Worm (Caenorhabditis elegans) whole organism, L4 larva: Measurements from ENCODE around the gene Y39B6A.7.
A peak's percentile ranks its signal among the peaks of the same experiment; 100 is the strongest.

Source experiments
- F26F4.8 ChIP-seq: fragments of 200-800 bp; sonication (Bioruptor generic); conservative IDR thresholded peaks from 2 replicates; pipeline ENCODE4 v1.3.6; 2022; ENCODE audit warnings: missing genetic modification characterization, missing compliant biosample characterization
- F44E2.7 ChIP-seq: fragments of 200-800 bp; sonication (Bioruptor generic); IDR thresholded peaks from 2 replicates; pipeline ENCODE4 v2.1.2; 2022; ENCODE audit warnings: missing genetic modification characterization, missing compliant biosample characterization
- T20F7.1 ChIP-seq: fragments of 200-800 bp; sonication (Bioruptor generic); optimal IDR thresholded peaks from 2 replicates; lab custom pipeline; 2018; ENCODE audit warnings: mild to moderate bottlenecking, missing genetic modification characterization, missing compliant biosample characterization
- Y75B8A.6 ChIP-seq: fragments of 200-800 bp; sonication (Bioruptor generic); IDR thresholded peaks from 2 replicates; pipeline ENCODE4 v1.3.6; 2022; ENCODE audit warnings: missing genetic modification reagents, missing genetic modification characterization, missing compliant biosample characterization
- ZK337.2 ChIP-seq: fragments of 200-800 bp; sonication (Bioruptor generic); IDR thresholded peaks from 2 replicates; pipeline ENCODE4 v1.3.6; 2022; ENCODE audit warnings: missing genetic modification reagents, missing genetic modification characterization, missing compliant biosample characterization
- ZK546.5 ChIP-seq, 2 experiments: sonication (generic microtip); optimal IDR thresholded peaks; 2 replicates each; lab custom pipeline; 2017; ENCODE audit warnings: missing biosample characterization in 2 of 2, missing genetic modification characterization in 2 of 2
- aha-1 ChIP-seq: fragments of 150-350 bp; peaks from one replicate; lab custom pipeline; 2014; ENCODE audit warnings: missing biosample characterization, missing genetic modification characterization
- aly-2 ChIP-seq: sonication (generic microtip); optimal IDR thresholded peaks from 2 replicates; lab custom pipeline; 2018; ENCODE audit warnings: missing biosample characterization, missing genetic modification characterization
- arid-1 ChIP-seq: fragments of 200-800 bp; sonication (Bioruptor generic); conservative IDR thresholded peaks from 2 replicates; pipeline ENCODE4 v1.3.6; 2022; ENCODE audit warnings: missing genetic modification reagents, missing genetic modification characterization, missing compliant biosample characterization
- ceh-28 ChIP-seq: fragments of 150-350 bp; optimal IDR thresholded peaks from 2 replicates; lab custom pipeline; 2014; ENCODE audit warnings: missing biosample characterization, missing genetic modification reagents, missing genetic modification characterization
- ceh-82 ChIP-seq: sonication (generic microtip); optimal IDR thresholded peaks from 2 replicates; lab custom pipeline; 2017; ENCODE audit warnings: missing biosample characterization, missing genetic modification characterization
- daf-16 ChIP-seq, 3 experiments: sonication (generic microtip); optimal IDR thresholded peaks; 2 replicates each; lab custom pipeline; 2016 to 2017; ENCODE audit warnings: missing genetic modification characterization in 3 of 3, missing genetic modification reagents in 3 of 3, mild to moderate bottlenecking in 2 of 3, missing compliant biosample characterization in 2 of 3, missing biosample characterization in 1 of 3, moderate library complexity in 1 of 3
- duxl-1 ChIP-seq: sonication (generic microtip); optimal IDR thresholded peaks from 2 replicates; lab custom pipeline; 2016; ENCODE audit warnings: mild to moderate bottlenecking, missing genetic modification characterization, moderate library complexity, missing compliant biosample characterization; ENCODE audit not compliant: poor library complexity
- dve-1 ChIP-seq: sonication (generic microtip); optimal IDR thresholded peaks from 2 replicates; lab custom pipeline; 2017; ENCODE audit warnings: antibody characterized with exemption, mild to moderate bottlenecking, missing genetic modification characterization, missing compliant biosample characterization; ENCODE audit not compliant: insufficient read depth
- fos-1 ChIP-seq: fragments of 150-350 bp; optimal IDR thresholded peaks from 2 replicates; lab custom pipeline; 2014; ENCODE audit warnings: missing biosample characterization, missing genetic modification characterization
- hmg-1.1 ChIP-seq: fragments of 200-800 bp; sonication (Bioruptor generic); IDR thresholded peaks from 2 replicates; pipeline ENCODE4 v1.3.6; 2022; ENCODE audit warnings: missing genetic modification reagents, missing genetic modification characterization, missing compliant biosample characterization
- lim-7 ChIP-seq: fragments of 200-800 bp; sonication (Bioruptor generic); IDR thresholded peaks from 2 replicates; pipeline ENCODE4 v1.3.6; 2022; ENCODE audit warnings: missing genetic modification characterization, missing compliant biosample characterization
- lin-13 ChIP-seq: fragments of 150-350 bp; optimal IDR thresholded peaks from 2 replicates; lab custom pipeline; 2014; ENCODE audit warnings: missing biosample characterization, missing genetic modification reagents, missing genetic modification characterization
- lin-39 ChIP-seq: fragments of 150-350 bp; optimal IDR thresholded peaks from 2 replicates; lab custom pipeline; 2014; ENCODE audit warnings: missing biosample characterization, missing genetic modification reagents, missing genetic modification characterization
- lsy-2 ChIP-seq, 2 experiments: fragments of 150-350 bp in 1 of 2; sonication (generic microtip) in 1 of 2; optimal IDR thresholded peaks; 2 replicates each; lab custom pipeline; 2014 to 2017; ENCODE audit warnings: missing biosample characterization in 2 of 2, missing genetic modification characterization in 2 of 2
- madf-9 ChIP-seq: fragments of 200-800 bp; sonication (Bioruptor generic); conservative IDR thresholded peaks from 2 replicates; pipeline ENCODE4 v1.3.6; 2022; ENCODE audit warnings: missing genetic modification reagents, missing genetic modification characterization, missing compliant biosample characterization
- mdl-1 ChIP-seq, 2 experiments: fragments of 150-350 bp in 1 of 2; sonication (generic microtip) in 1 of 2; optimal IDR thresholded peaks; 2 replicates each; lab custom pipeline; 2014 to 2017; ENCODE audit warnings: missing biosample characterization in 2 of 2, missing genetic modification characterization in 2 of 2
- mdt-29 ChIP-seq: fragments of 200-800 bp; sonication (Bioruptor generic); IDR thresholded peaks from 2 replicates; pipeline ENCODE4 v1.3.6; 2022; ENCODE audit warnings: missing genetic modification reagents, missing genetic modification characterization, missing compliant biosample characterization
- mep-1 ChIP-seq: fragments of 150-350 bp; sonication (generic microtip); optimal IDR thresholded peaks from 3 replicates; lab custom pipeline; 2014; ENCODE audit warnings: missing biosample characterization, missing genetic modification characterization
- mxl-3 ChIP-seq: fragments of 200-800 bp; sonication (Bioruptor generic); optimal IDR thresholded peaks from 2 replicates; lab custom pipeline; 2018; ENCODE audit warnings: mild to moderate bottlenecking, missing genetic modification characterization, missing compliant biosample characterization
- nhr-10 ChIP-seq: fragments of 150-350 bp; optimal IDR thresholded peaks from 2 replicates; lab custom pipeline; 2014; ENCODE audit warnings: missing biosample characterization, missing genetic modification characterization
- nhr-42 ChIP-seq: fragments of 200-800 bp; sonication (Bioruptor generic); IDR thresholded peaks from 2 replicates; pipeline ENCODE4 v1.3.6; 2022; ENCODE audit warnings: missing genetic modification characterization, missing compliant biosample characterization
- nhr-76 ChIP-seq: fragments of 150-350 bp; optimal IDR thresholded peaks from 2 replicates; lab custom pipeline; 2014; ENCODE audit warnings: missing biosample characterization, missing genetic modification characterization
- php-3 ChIP-seq: fragments of 200-800 bp; sonication (Bioruptor generic); IDR thresholded peaks from 2 replicates; pipeline ENCODE4 v1.3.6; 2022; ENCODE audit warnings: missing genetic modification reagents, missing genetic modification characterization, missing compliant biosample characterization
- set-16 ChIP-seq: fragments of 200-800 bp; sonication (Bioruptor generic); IDR thresholded peaks from 2 replicates; pipeline ENCODE4 v1.3.6; 2022; ENCODE audit warnings: missing genetic modification reagents, missing genetic modification characterization, missing compliant biosample characterization
- snpc-4 ChIP-seq: fragments of 150-350 bp; optimal IDR thresholded peaks from 2 replicates; lab custom pipeline; 2014; ENCODE audit warnings: missing biosample characterization, missing genetic modification characterization
- zfp-3 ChIP-seq: fragments of 200-800 bp; sonication (Bioruptor generic); conservative IDR thresholded peaks from 2 replicates; pipeline ENCODE4 v1.3.6; 2022; ENCODE audit warnings: missing genetic modification reagents, missing genetic modification characterization, missing compliant biosample characterization
- zip-2 ChIP-seq: fragments of 150-350 bp; optimal IDR thresholded peaks from 2 replicates; lab custom pipeline; 2014; ENCODE audit warnings: missing biosample characterization, missing genetic modification characterization

Y39B6A.7 gene

DNA sequence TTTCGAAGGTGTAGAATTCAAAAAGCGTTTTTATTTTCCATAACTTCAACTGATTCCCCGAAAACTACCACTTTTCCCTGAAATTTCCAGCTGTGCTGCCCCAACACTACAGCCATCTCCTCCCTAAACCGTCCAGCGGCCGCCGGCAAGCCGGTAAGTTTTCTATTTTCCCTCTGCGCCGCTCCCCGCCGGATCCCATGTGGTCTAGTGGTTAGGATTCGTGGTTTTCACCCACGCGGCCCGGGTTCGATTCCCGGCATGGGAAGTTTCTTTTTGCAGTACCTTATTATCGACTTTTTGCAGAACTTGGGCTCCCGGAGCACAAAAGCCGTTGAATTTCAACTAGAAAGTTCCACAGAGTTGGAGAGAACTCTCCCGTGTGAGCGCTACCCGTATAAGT lies 6.4 kb downstream of the Y39B6A.7 start (continued):
- TF ChIP-seq php-3 (GFP tag; lab: Robert Waterston, UW) (no peak), daf-16 (GFP tag; optimal IDR thresholded peaks at IDR 0.05; lab: Kevin White, UChicago) (no peak), daf-16 (tag; optimal IDR thresholded peaks at IDR 0.05; lab: Kevin White, UChicago) (no peak), lin-39 (no peak), duxl-1 (no peak), zfp-3 (no peak), mep-1 (no peak), ZK546.5 (tag; optimal IDR thresholded peaks at IDR 0.05; lab: Kevin White, UChicago) (no peak), lim-7 (GFP tag; lab: Robert Waterston, UW) (no peak), madf-9 (GFP tag; lab: Robert Waterston, UW) (peak; percentile 48; the same call in 1 of the 2 replicates), F26F4.8 (GFP tag; lab: Robert Waterston, UW) (no peak)
- TF ChIP-seq, all 104 proteins: peak for 12

DNA sequence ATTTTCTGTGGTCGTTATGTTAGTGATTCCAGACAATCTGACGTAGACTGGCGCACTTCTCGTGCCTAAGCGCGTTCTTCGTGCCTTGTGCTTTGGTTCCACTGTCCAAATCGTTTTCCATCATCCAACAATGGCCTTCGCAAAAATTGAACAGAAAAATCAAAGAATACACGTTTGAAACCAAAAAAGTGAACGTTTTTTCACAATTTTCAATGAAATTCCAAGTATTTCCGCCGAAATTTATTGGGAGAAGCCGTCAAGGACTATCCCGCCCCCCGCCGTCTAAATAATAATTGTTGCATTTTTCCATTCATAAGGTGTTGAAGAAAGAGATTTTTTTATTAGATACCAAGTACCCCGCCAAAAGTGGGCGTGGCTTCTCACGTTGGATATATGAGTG lies 8.5 kb downstream of the Y39B6A.7 start, which contains the start of gene cpg-23:
Gene cpg-23, plus strand, starts transcription at position 301 of the 400 bp plus-strand sequence.
- TF ChIP-seq mdl-1 (tag; optimal IDR thresholded peaks at IDR 0.05; lab: Kevin White, UChicago) (no peak), nhr-10 (no peak), aly-2 (tag; lab: Kevin White, UChicago) (no peak), fos-1 (tag; lab: Kevin White, UChicago) (no peak), dve-1 (tag; lab: Kevin White, UChicago) (no peak), mxl-3 (GFP tag; lab: Kevin White, UChicago) (no peak), lin-13 (GFP tag; lab: Kevin White, UChicago) (no peak), mdt-29 (GFP tag; lab: Robert Waterston, UW) (no peak), T20F7.1 (no peak), F26F4.8 (GFP tag; lab: Robert Waterston, UW) (no peak), ZK337.2 (GFP tag; lab: Robert Waterston, UW) (no peak), Y75B8A.6 (GFP tag; lab: Robert Waterston, UW) (no peak), nhr-76 (tag; lab: Kevin White, UChicago) (no peak), nhr-42 (GFP tag; lab: Robert Waterston, UW) (no peak)
- TF ChIP-seq, all 104 proteins: peak for 0

- TF ChIP-seq aha-1 (tag; lab: Kevin White, UChicago) (peak; percentile 28), lsy-2 (tag; optimal IDR thresholded peaks at IDR 0.05; lab: Kevin White, UChicago) (no peak), daf-16 (GFP tag; optimal IDR thresholded peaks at IDR 0.05; lab: Kevin White, UChicago) (no peak), daf-16 (tag; optimal IDR thresholded peaks at IDR 0.05; lab: Kevin White, UChicago) (no peak), set-16 (GFP tag; lab: Robert Waterston, UW) (no peak), snpc-4 (tag; lab: Kevin White, UChicago) (no peak), mdt-29 (GFP tag; lab: Robert Waterston, UW) (no peak), hmg-1.1 (GFP tag; lab: Robert Waterston, UW) (no peak)
- TF ChIP-seq, all 104 proteins: peak for 1
These were observed 12.8 kb downstream of the Y39B6A.7 start, which contains the start of gene Y39B6A.9 for ce11 chrV:19136206-19136605. Gene Y39B6A.9, plus strand, starts transcription at chrV:19136506.

- TF ChIP-seq arid-1: no peak
- TF ChIP-seq ceh-82 (tag; lab: Kevin White, UChicago): no peak
- no peak for TF ChIP-seq ZK337.2 (GFP tag; lab: Robert Waterston, UW)
- no peak for TF ChIP-seq aha-1 (tag; lab: Kevin White, UChicago)
- TF ChIP-seq zip-2 (tag; lab: Kevin White, UChicago): no peak
These were observed 15.4 kb downstream of the Y39B6A.7 start, which contains the start of gene Y39B6A.10 for ce11 chrV:19133507-19133906. Gene Y39B6A.10, minus strand, starts transcription at chrV:19133607.

- TF ChIP-seq F44E2.7 (GFP tag; lab: Robert Waterston, UW) (0 out of 2 replicates have a peak, but pooled peaks have one; percentile 12), ceh-28 (tag; lab: Kevin White, UChicago) (peak; percentile 82), fos-1 (tag; lab: Kevin White, UChicago) (no peak)
These were observed 17.0 kb downstream of the Y39B6A.7 start for ce11 chrV:19131848-19132401.
